Fruit fly (Drosophila melanogaster) whole organism, embryonic: ENCODE data around the gene CG33947.
A peak's percentile ranks its signal among the peaks of the same experiment; 100 is the strongest.

Experiments used
- Ada2b ChIP-seq: fragments of 200-800 bp; sonication (Bioruptor generic); IDR thresholded peaks from 2 replicates; pipeline ENCODE4 v1.3.6; 2022; ENCODE audit warnings: missing biosample characterization, missing genetic modification characterization
- Blimp-1 ChIP-seq: fragments of 200-800 bp; sonication (Bioruptor generic); optimal IDR thresholded peaks from 3 replicates; lab custom pipeline; 2018; ENCODE audit warnings: missing biosample characterization, missing genetic modification characterization, mild to moderate bottlenecking, moderate library complexity, missing genetic modification reagents
- CG10267 ChIP-seq: fragments of 200-800 bp; sonication (Bioruptor generic); optimal IDR thresholded peaks from 2 replicates; lab custom pipeline; 2018; ENCODE audit warnings: missing biosample characterization, mild to moderate bottlenecking, missing genetic modification characterization, moderate library complexity
- CG10274 ChIP-seq: fragments of 200-800 bp; sonication (Bioruptor generic); optimal IDR thresholded peaks from 3 replicates; lab custom pipeline; 2017; ENCODE audit warnings: missing biosample characterization, mild to moderate bottlenecking, missing genetic modification characterization
- CG10543 ChIP-seq: fragments of 200-800 bp; sonication (Bioruptor generic); optimal IDR thresholded peaks from 3 replicates; lab custom pipeline; 2017; ENCODE audit warnings: missing biosample characterization, mild to moderate bottlenecking, missing genetic modification characterization, moderate library complexity
- CG10565 ChIP-seq: fragments of 200-800 bp; sonication (Bioruptor generic); optimal IDR thresholded peaks from 3 replicates; lab custom pipeline; 2016; ENCODE audit warnings: missing biosample characterization, mild to moderate bottlenecking, missing genetic modification characterization
- CG10979 ChIP-seq: fragments of 200-800 bp; sonication (Bioruptor generic); optimal IDR thresholded peaks from 2 replicates; lab custom pipeline; 2018; ENCODE audit warnings: missing biosample characterization, mild to moderate bottlenecking, missing genetic modification characterization, moderate library complexity
- CG11456 ChIP-seq: fragments of 200-800 bp; sonication (Bioruptor generic); IDR thresholded peaks from 3 replicates; pipeline ENCODE4 v1.3.6; 2022; ENCODE audit warnings: missing biosample characterization, missing genetic modification characterization
- CG12299 ChIP-seq: fragments of 200-800 bp; sonication (Bioruptor generic); optimal IDR thresholded peaks from 2 replicates; lab custom pipeline; 2018; ENCODE audit warnings: missing biosample characterization, mild to moderate bottlenecking, missing genetic modification characterization
- CG13775 ChIP-seq: fragments of 200-800 bp; sonication (Bioruptor generic); optimal IDR thresholded peaks from 3 replicates; lab custom pipeline; 2017; ENCODE audit warnings: missing biosample characterization, mild to moderate bottlenecking, missing genetic modification characterization
- CG1602 ChIP-seq: fragments of 200-800 bp; sonication (Bioruptor generic); optimal IDR thresholded peaks from 3 replicates; lab custom pipeline; 2016; ENCODE audit warnings: missing biosample characterization, missing genetic modification characterization
- CG16815 ChIP-seq: fragments of 200-800 bp; sonication (Bioruptor generic); optimal IDR thresholded peaks from 3 replicates; lab custom pipeline; 2017; ENCODE audit warnings: missing biosample characterization, mild to moderate bottlenecking, missing genetic modification characterization
- CG18011 ChIP-seq: fragments of 200-800 bp; sonication (Bioruptor generic); optimal IDR thresholded peaks from 2 replicates; lab custom pipeline; 2017; ENCODE audit warnings: missing biosample characterization, missing genetic modification characterization, mild to moderate bottlenecking, moderate library complexity, missing genotype
- CG2116 ChIP-seq: fragments of 200-800 bp; sonication (Bioruptor generic); optimal IDR thresholded peaks from 3 replicates; lab custom pipeline; 2018; ENCODE audit warnings: missing biosample characterization, mild to moderate bottlenecking, missing genetic modification characterization
- CG32767 ChIP-seq: fragments of 200-800 bp; sonication (Bioruptor generic); IDR thresholded peaks from 2 replicates; pipeline ENCODE4 v1.3.6; 2022; ENCODE audit warnings: missing biosample characterization, missing genetic modification characterization
- CG34422 ChIP-seq: fragments of 200-800 bp; sonication (Bioruptor generic); IDR thresholded peaks from 3 replicates; pipeline ENCODE4 v1.3.6; 2022; ENCODE audit warnings: missing biosample characterization, missing genetic modification characterization
- CG4424 ChIP-seq: fragments of 200-800 bp; sonication (Bioruptor generic); optimal IDR thresholded peaks from 3 replicates; lab custom pipeline; 2016; ENCODE audit warnings: missing biosample characterization, missing genetic modification characterization
- CG4617 ChIP-seq: fragments of 200-800 bp; sonication (Bioruptor generic); optimal IDR thresholded peaks from 3 replicates; lab custom pipeline; 2016; ENCODE audit warnings: missing biosample characterization, missing genetic modification characterization, borderline replicate concordance
- CG6854 ChIP-seq: fragments of 200-800 bp; sonication (Bioruptor generic); optimal IDR thresholded peaks from 3 replicates; lab custom pipeline; 2017; ENCODE audit warnings: missing biosample characterization, mild to moderate bottlenecking, missing genetic modification characterization
- CG9215 ChIP-seq: fragments of 200-800 bp; sonication (Bioruptor generic); IDR thresholded peaks from 2 replicates; pipeline ENCODE4 v1.3.6; 2022; ENCODE audit warnings: missing biosample characterization, missing genetic modification characterization
- CG9932 ChIP-seq: fragments of 200-800 bp; sonication (Bioruptor generic); IDR thresholded peaks from 2 replicates; pipeline ENCODE4 v1.3.6; 2022; ENCODE audit warnings: missing biosample characterization, missing genetic modification characterization
- Camta ChIP-seq: fragments of 200-800 bp; sonication (Bioruptor generic); optimal IDR thresholded peaks from 2 replicates; lab custom pipeline; 2016; ENCODE audit warnings: missing biosample characterization, missing genetic modification characterization
- Chrac-16 ChIP-seq: fragments of 200-800 bp; sonication (Bioruptor generic); optimal IDR thresholded peaks from 3 replicates; lab custom pipeline; 2016; ENCODE audit warnings: missing biosample characterization, missing genetic modification characterization
- H15 ChIP-seq: fragments of 200-800 bp; sonication (Bioruptor generic); IDR thresholded peaks from 3 replicates; pipeline ENCODE4 v1.3.6; 2022; ENCODE audit warnings: missing biosample characterization, missing genetic modification characterization
- Hey ChIP-seq: fragments of 200-800 bp; sonication (Bioruptor generic); optimal IDR thresholded peaks from 3 replicates; lab custom pipeline; 2018; ENCODE audit warnings: missing biosample characterization, mild to moderate bottlenecking, missing genetic modification characterization
- HmgD ChIP-seq: fragments of 200-800 bp; sonication (Bioruptor generic); optimal IDR thresholded peaks from 3 replicates; lab custom pipeline; 2016; ENCODE audit warnings: missing biosample characterization, missing genetic modification characterization
- MBD-R2 ChIP-seq: fragments of 200-800 bp; sonication (Bioruptor generic); IDR thresholded peaks from 2 replicates; pipeline ENCODE4 v1.3.6; 2022; ENCODE audit warnings: missing biosample characterization, missing genetic modification characterization
- Med ChIP-seq: fragments of 200-800 bp; sonication (Bioruptor generic); peaks from one replicate; lab custom pipeline; 2016; ENCODE audit warnings: missing biosample characterization, missing genetic modification characterization, mild to moderate bottlenecking, inconsistent platforms, moderate library complexity
- Rfx ChIP-seq: fragments of 200-800 bp; sonication (Bioruptor generic); IDR thresholded peaks from 2 replicates; pipeline ENCODE4 v1.3.6; 2022; ENCODE audit warnings: missing biosample characterization, missing genetic modification characterization
- Sin3A ChIP-seq: fragments of >200 bp; optimal IDR thresholded peaks from 2 replicates; lab custom pipeline; 2018
- Stat92E ChIP-seq, 3 experiments: fragments of >200 bp in 2 of 3; fragments of 200-800 bp in 1 of 3; sonication (Bioruptor generic) in 1 of 3; optimal IDR thresholded peaks; 2 replicates each; lab custom pipeline; 2017 to 2019; ENCODE audit warnings: missing biosample characterization in 3 of 3, missing genetic modification characterization in 3 of 3, mild to moderate bottlenecking in 1 of 3, moderate library complexity in 1 of 3
- Trl ChIP-seq, 3 experiments: fragments of >200 bp in 2 of 3; fragments of 200-800 bp in 1 of 3; sonication (Bioruptor generic) in 1 of 3; optimal IDR thresholded peaks; 2 replicates in 1 of 3; 3 replicates in 2 of 3; lab custom pipeline; 2016 to 2017; ENCODE audit warnings: missing biosample characterization in 1 of 3, missing genetic modification characterization in 1 of 3
- aop ChIP-seq: fragments of 200-800 bp; sonication (Bioruptor generic); IDR thresholded peaks from 2 replicates; pipeline ENCODE4 v1.3.6; 2022; ENCODE audit warnings: missing biosample characterization, missing genetic modification characterization
- ase ChIP-seq: fragments of 200-800 bp; sonication (Bioruptor generic); IDR thresholded peaks from 3 replicates; pipeline ENCODE4 v1.3.6; 2022; ENCODE audit warnings: missing biosample characterization, missing genetic modification characterization
- az2 ChIP-seq: fragments of 200-800 bp; sonication (Bioruptor generic); optimal IDR thresholded peaks from 3 replicates; lab custom pipeline; 2016; ENCODE audit warnings: missing biosample characterization, missing genetic modification characterization
- cas ChIP-seq: fragments of 200-800 bp; sonication (Bioruptor generic); IDR thresholded peaks from 2 replicates; pipeline ENCODE4 v1.3.6; 2022; ENCODE audit warnings: missing biosample characterization, missing genetic modification characterization
- dimm ChIP-seq: fragments of 200-800 bp; sonication (Bioruptor generic); IDR thresholded peaks from 2 replicates; pipeline ENCODE4 v1.3.6; 2022; ENCODE audit warnings: missing biosample characterization, missing genetic modification characterization
- grau ChIP-seq: fragments of 200-800 bp; optimal IDR thresholded peaks from 3 replicates; lab custom pipeline; 2019; ENCODE audit warnings: missing biosample characterization, mild to moderate bottlenecking, missing genetic modification characterization, moderate library complexity
- gsb-n ChIP-seq: fragments of 200-800 bp; sonication (Bioruptor generic); optimal IDR thresholded peaks from 3 replicates; lab custom pipeline; 2018; ENCODE audit warnings: missing biosample characterization, mild to moderate bottlenecking, missing genetic modification characterization
- hbn ChIP-seq: fragments of 200-800 bp; sonication (Bioruptor generic); IDR thresholded peaks from 2 replicates; pipeline ENCODE4 v1.3.6; 2022; ENCODE audit warnings: missing biosample characterization, missing genetic modification characterization; ENCODE audit not compliant: partially characterized antibody
- insv ChIP-seq, 2 experiments: fragments of 200-800 bp; sonication (Bioruptor generic); optimal IDR thresholded peaks; 3 replicates each; lab custom pipeline; 2016 to 2018; ENCODE audit warnings: missing biosample characterization in 2 of 2, missing genetic modification characterization in 2 of 2
- klu ChIP-seq: fragments of 200-800 bp; sonication (Bioruptor generic); IDR thresholded peaks from 2 replicates; pipeline ENCODE4 v1.3.6; 2022; ENCODE audit warnings: missing biosample characterization, missing genetic modification characterization
- peb ChIP-seq: fragments of 200-800 bp; sonication (Bioruptor generic); IDR thresholded peaks from 2 replicates; pipeline ENCODE4 v1.3.6; 2022; ENCODE audit warnings: missing biosample characterization, missing genetic modification characterization
- pzg ChIP-seq: fragments of 200-800 bp; sonication (Bioruptor generic); optimal IDR thresholded peaks from 3 replicates; lab custom pipeline; 2018; ENCODE audit warnings: missing biosample characterization, mild to moderate bottlenecking, missing genetic modification characterization, moderate library complexity
- sob ChIP-seq: fragments of 200-800 bp; sonication (Bioruptor generic); IDR thresholded peaks from 2 replicates; pipeline ENCODE4 v1.3.6; 2022; ENCODE audit warnings: missing biosample characterization, missing genetic modification characterization
- stc ChIP-seq: fragments of 200-800 bp; sonication (Bioruptor generic); IDR thresholded peaks from 2 replicates; pipeline ENCODE4 v1.3.6; 2022; ENCODE audit warnings: missing biosample characterization, missing genetic modification characterization
- twi ChIP-seq: fragments of 200-800 bp; optimal IDR thresholded peaks from 2 replicates; lab custom pipeline; 2019; ENCODE audit warnings: missing biosample characterization, mild to moderate bottlenecking, missing genetic modification characterization, moderate library complexity
- vnd ChIP-seq: fragments of 200-800 bp; sonication (Bioruptor generic); IDR thresholded peaks from 3 replicates; pipeline ENCODE4 v1.3.6; 2022; ENCODE audit warnings: missing biosample characterization, missing genetic modification characterization; ENCODE audit not compliant: partially characterized antibody

The CG33947 gene

DNA sequence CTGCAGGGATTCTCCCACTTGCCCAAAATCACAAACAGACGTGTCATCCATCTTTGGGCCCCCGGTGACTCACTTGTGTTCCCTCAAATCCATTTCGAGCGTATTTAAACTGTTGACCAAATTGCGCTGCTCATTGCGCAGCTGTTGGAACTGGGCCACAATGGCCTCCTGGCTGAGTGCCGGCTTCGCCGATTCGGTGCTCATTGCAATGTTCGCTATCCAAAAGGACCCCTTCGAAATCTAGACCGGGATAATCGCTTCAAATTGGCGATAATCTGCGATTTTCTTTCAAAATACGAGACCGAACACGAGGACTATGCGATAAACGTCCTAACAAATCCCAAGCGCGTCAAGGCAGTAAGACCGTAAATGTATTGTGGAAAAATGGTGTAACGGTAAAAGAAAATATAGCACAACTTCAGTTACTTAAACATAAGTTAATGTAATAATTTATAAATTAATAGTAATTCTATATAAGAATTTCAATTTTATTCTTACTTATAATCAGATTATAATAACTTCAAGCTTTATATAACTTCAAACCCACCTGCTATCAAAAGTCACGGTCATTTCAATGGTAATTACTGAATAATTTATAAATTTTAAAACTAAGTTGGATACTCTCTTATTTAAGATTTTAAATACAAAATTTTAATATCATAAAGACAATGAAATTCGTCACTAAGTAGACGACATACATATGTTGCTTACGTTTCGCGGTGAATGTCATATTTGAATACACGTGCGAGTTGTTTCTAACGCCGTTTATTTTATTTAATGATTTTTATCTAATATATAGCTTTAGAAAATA is 22.0 kb upstream of the CG33947 start, which contains the start of the genes Pfdn2 and Noc1 (continued):
- 0 out of 2 replicates have a peak, but pooled peaks have one; percentile 25 for TF ChIP-seq stc (GFP tag; lab: Robert Waterston, UW)
- no peak for TF ChIP-seq CG10274 (GFP tag; lab: Kevin White, UChicago)
- TF ChIP-seq aop (GFP tag; lab: Robert Waterston, UW) = no peak
- TF ChIP-seq ase (GFP tag; lab: Robert Waterston, UW) = no peak
- TF ChIP-seq CG10565 (GFP tag; lab: Kevin White, UChicago) = no peak
- peak; percentile 73 for TF ChIP-seq CG9932
- peak; percentile 40 for TF ChIP-seq CG4424 (GFP tag; lab: Kevin White, UChicago)
- TF ChIP-seq CG12299 (tag; lab: Kevin White, UChicago) = peak; percentile 25
- TF ChIP-seq vnd (GFP tag; lab: Robert Waterston, UW) = 0 out of 3 replicates have a peak, but pooled peaks have one; percentile 12
- TF ChIP-seq CG13775 = peak; percentile 64
- TF ChIP-seq CG10979 (tag; lab: Kevin White, UChicago) = peak; percentile 33
- TF ChIP-seq CG10543 (GFP tag; lab: Kevin White, UChicago) = no peak
- TF ChIP-seq CG11456 (GFP tag; lab: Robert Waterston, UW) = no peak
- TF ChIP-seq cas = 0 out of 2 replicates have a peak, but pooled peaks have one; percentile 7
- peak; percentile 18 for TF ChIP-seq CG2116 (GFP tag; lab: Kevin White, UChicago)
- peak; percentile 82 for TF ChIP-seq twi (tag; lab: Kevin White, UChicago)
- no peak for TF ChIP-seq H15 (GFP tag; lab: Robert Waterston, UW)
- TF ChIP-seq insv (GFP tag; optimal IDR thresholded peaks at IDR 0.05; lab: Kevin White, UChicago) = no peak
- peak; percentile 71 for TF ChIP-seq grau (tag; lab: Kevin White, UChicago)
- peak; percentile 60 for TF ChIP-seq CG10267 (tag; lab: Kevin White, UChicago)
- no peak for TF ChIP-seq CG6854 (GFP tag; lab: Kevin White, UChicago)
- peak; percentile 53; the same call in 1 of the 2 replicates for TF ChIP-seq Ada2b
- no peak for TF ChIP-seq CG18011
- no peak for TF ChIP-seq Hey (tag; lab: Kevin White, UChicago)
- TF ChIP-seq Trl (optimal IDR thresholded peaks at IDR 0.05; lab: Kevin White, UChicago) = no peak
- peak; percentile 32 for TF ChIP-seq Trl (GFP tag; optimal IDR thresholded peaks at IDR 0.05; lab: Kevin White, UChicago)
- no peak for TF ChIP-seq Camta (GFP tag; lab: Kevin White, UChicago)
- TF ChIP-seq az2 (GFP tag; lab: Kevin White, UChicago) = peak; percentile 61
- no peak for TF ChIP-seq Stat92E (GFP tag; optimal IDR thresholded peaks at IDR 0.05; lab: Kevin White, UChicago)
- TF ChIP-seq sob = no peak
- peak; percentile 59 for TF ChIP-seq CG4617 (GFP tag; lab: Kevin White, UChicago)
- 0 out of 2 replicates have a peak, but pooled peaks have one; percentile 30 for TF ChIP-seq hbn (GFP tag; lab: Robert Waterston, UW)
- peak; percentile 42 for TF ChIP-seq Chrac-16
- peak; percentile 37 for TF ChIP-seq pzg (GFP tag; lab: Kevin White, UChicago)
- peak; percentile 34; the same call in 1 of the 2 replicates for TF ChIP-seq MBD-R2 (GFP tag; lab: Robert Waterston, UW)
- TF ChIP-seq Rfx = peak; percentile 70
- TF ChIP-seq HmgD = no peak
- no peak for TF ChIP-seq Blimp-1 (GFP tag; lab: Kevin White, UChicago)
- TF ChIP-seq peb (GFP tag; lab: Robert Waterston, UW) = no peak
- TF ChIP-seq Sin3A (lab: Kevin White, UChicago) = peak; percentile 5
- peak; percentile 55 for TF ChIP-seq CG1602 (GFP tag; lab: Kevin White, UChicago)
- TF ChIP-seq dimm (GFP tag; lab: Robert Waterston, UW) = no peak
- peak; percentile 26 for TF ChIP-seq CG16815 (GFP tag; lab: Kevin White, UChicago)
- TF ChIP-seq klu (GFP tag; lab: Robert Waterston, UW) = no peak
- TF ChIP-seq CG9215 (GFP tag; lab: Robert Waterston, UW) = peak; percentile 39; the same call in 1 of the 2 replicates
- 0 out of 2 replicates have a peak, but pooled peaks have one; percentile 30 for TF ChIP-seq CG32767 (GFP tag; lab: Robert Waterston, UW)
- peak; percentile 76 for TF ChIP-seq Med (GFP tag; lab: Kevin White, UChicago)
- TF ChIP-seq CG34422 (GFP tag; lab: Robert Waterston, UW) = peak; percentile 35; the same call in 1 of the 3 replicates
- TF ChIP-seq gsb-n (tag; lab: Kevin White, UChicago) = no peak
